Worm (Caenorhabditis elegans): ENCODE results near the gene K02D10.2.

Gene K02D10.2

ce11 chrIII:8772428-8773027 is 1.5 kb upstream of the K02D10.2 start:
- TF ChIP-seq tbx-7 (tag; optimal IDR thresholded peaks at IDR 0.05) (no peak), ceh-30 (tag; optimal IDR thresholded peaks at IDR 0.05) (no peak), pag-3 (tag; optimal IDR thresholded peaks at IDR 0.05; ENCODE audit: borderline replicate concordance) (no peak), K09A11.1 (tag; optimal IDR thresholded peaks at IDR 0.05; ENCODE audit: insufficient read depth) (no peak), ceh-6 (GFP tag; optimal IDR thresholded peaks at IDR 0.05) (no peak), gmeb-2 (tag; optimal IDR thresholded peaks at IDR 0.05) (no peak), dve-1 (tag; optimal IDR thresholded peaks at IDR 0.05) (no peak), ets-4 (tag; optimal IDR thresholded peaks at IDR 0.05) (no peak), ztf-16 (tag; optimal IDR thresholded peaks at IDR 0.05) (no peak), elt-4 (tag; optimal IDR thresholded peaks at IDR 0.05) (no peak), ceh-19 (GFP tag; optimal IDR thresholded peaks at IDR 0.05) (no peak), syd-9 (tag; optimal IDR thresholded peaks at IDR 0.05) (no peak)

- TF ChIP-seq tbx-7 (tag; optimal IDR thresholded peaks at IDR 0.05) (no peak), rnt-1 (tag; optimal IDR thresholded peaks at IDR 0.05) (no peak)
Measured at ce11 chrIII:8771851-8772250, 789 bp upstream of the K02D10.2 start, which contains the start of gene K02D10.3. Gene K02D10.3, minus strand, starts transcription at chrIII:8771951.

- TF ChIP-seq T23F11.4 (GFP tag; optimal IDR thresholded peaks at IDR 0.05) (no peak), fkh-10 (GFP tag; optimal IDR thresholded peaks at IDR 0.05) (no peak), ttx-3 (tag; optimal IDR thresholded peaks at IDR 0.05) (no peak), pqm-1 (tag; optimal IDR thresholded peaks at IDR 0.05) (no peak)
Measured at ce11 chrIII:8770243-8770642, 819 bp downstream of the K02D10.2 start.

- TF ChIP-seq elt-2 (tag; optimal IDR thresholded peaks at IDR 0.05) (no peak), hlh-6 (tag; optimal IDR thresholded peaks at IDR 0.05) (no peak), odd-2 (tag; optimal IDR thresholded peaks at IDR 0.05) (no peak), T23F11.4 (GFP tag; optimal IDR thresholded peaks at IDR 0.05) (no peak), tbx-7 (tag; optimal IDR thresholded peaks at IDR 0.05) (no peak), pat-9 (tag; optimal IDR thresholded peaks at IDR 0.05) (no peak), npax-4 (tag; optimal IDR thresholded peaks at IDR 0.05) (no peak), nhr-11 (tag; optimal IDR thresholded peaks at IDR 0.05) (no peak), unc-86 (tag; optimal IDR thresholded peaks at IDR 0.05) (no peak), ama-1 (optimal IDR thresholded peaks at IDR 0.05) (no peak), pag-3 (tag; optimal IDR thresholded peaks at IDR 0.05; ENCODE audit: borderline replicate concordance) (no peak), zip-5 (tag; optimal IDR thresholded peaks at IDR 0.05) (no peak), dve-1 (tag; optimal IDR thresholded peaks at IDR 0.05) (no peak), ceh-6 (GFP tag; optimal IDR thresholded peaks at IDR 0.05) (no peak), ceh-19 (GFP tag; optimal IDR thresholded peaks at IDR 0.05) (no peak)
Measured at ce11 chrIII:8769253-8769652, 1.8 kb downstream of the K02D10.2 start, which contains the start of gene K02D10.1. Gene K02D10.1, plus strand, starts transcription at chrIII:8769536.

ce11 chrIII:8767889-8768361 is 3.1 kb downstream of the K02D10.2 start, which contains the start of gene mtss-1:
Gene mtss-1, plus strand, starts transcription at chrIII:8768311.
- TF ChIP-seq sox-2 (GFP tag; IDR thresholded peaks at IDR 0.05): peak; percentile 17; the same call in 1 of the 2 replicates
- TF ChIP-seq sdc-2 (tag; optimal IDR thresholded peaks at IDR 0.05): no peak
- peak; percentile 73 for TF ChIP-seq T23F11.4 (GFP tag; optimal IDR thresholded peaks at IDR 0.05)
- TF ChIP-seq ref-2 (tag; optimal IDR thresholded peaks at IDR 0.05): peak; percentile 64
- peak; percentile 70 for TF ChIP-seq gmeb-2 (tag; optimal IDR thresholded peaks at IDR 0.05)
- no peak for TF ChIP-seq unc-55 (GFP tag; optimal IDR thresholded peaks at IDR 0.05)
- TF ChIP-seq lim-6 (tag; optimal IDR thresholded peaks at IDR 0.05): peak; percentile 2
- TF ChIP-seq nhr-232 (tag; optimal IDR thresholded peaks at IDR 0.05): peak; percentile 53
- peak; percentile 66 for TF ChIP-seq zip-5 (tag; optimal IDR thresholded peaks at IDR 0.05)
- peak; percentile 77 for TF ChIP-seq ceh-19 (GFP tag; optimal IDR thresholded peaks at IDR 0.05)
- TF ChIP-seq hlh-13 (GFP tag; optimal IDR thresholded peaks at IDR 0.05): peak; percentile 42
- TF ChIP-seq ceh-18 (tag; optimal IDR thresholded peaks at IDR 0.05): peak; percentile 24
- TF ChIP-seq elt-4 (tag; optimal IDR thresholded peaks at IDR 0.05): no peak
- peak; percentile 62 for TF ChIP-seq lin-11 (tag; optimal IDR thresholded peaks at IDR 0.05)
- peak; percentile 45 for TF ChIP-seq hlh-6 (tag; optimal IDR thresholded peaks at IDR 0.05)
- peak; percentile 36 for TF ChIP-seq ceh-48 (tag; optimal IDR thresholded peaks at IDR 0.05)
- peak; percentile 77 for TF ChIP-seq ceh-31 (tag; optimal IDR thresholded peaks at IDR 0.05)
- no peak for TF ChIP-seq ama-1 (optimal IDR thresholded peaks at IDR 0.05)
- TF ChIP-seq pros-1 (tag; optimal IDR thresholded peaks at IDR 0.05): no peak
- peak; percentile 67 for TF ChIP-seq ceh-6 (GFP tag; optimal IDR thresholded peaks at IDR 0.05)
- peak; percentile 81 for TF ChIP-seq sox-4 (tag; optimal IDR thresholded peaks at IDR 0.05)
- peak; percentile 74 for TF ChIP-seq K02D7.2 (tag; optimal IDR thresholded peaks at IDR 0.05)
- TF ChIP-seq C08G9.2 (tag; optimal IDR thresholded peaks at IDR 0.05): peak; percentile 64
- no peak for TF ChIP-seq hlh-30 (tag; optimal IDR thresholded peaks at IDR 0.05; ENCODE audit: insufficient read depth)
- peak; percentile 31 for TF ChIP-seq tbx-7 (tag; optimal IDR thresholded peaks at IDR 0.05)
- TF ChIP-seq dve-1 (tag; optimal IDR thresholded peaks at IDR 0.05): no peak
- peak; percentile 1 for TF ChIP-seq ets-4 (tag; optimal IDR thresholded peaks at IDR 0.05)
